Fruit fly (Drosophila melanogaster): ENCODE measurements around the gene dsh.

dm6 chrX:11370792-11371191 is 15.1 kb downstream of the dsh start:
- no peak for TF ChIP-seq ttk (optimal IDR thresholded peaks at IDR 0.05)
- TF ChIP-seq h (optimal IDR thresholded peaks at IDR 0.05), result no peak
- TF ChIP-seq Sin3A (optimal IDR thresholded peaks at IDR 0.05), result no peak
- TF ChIP-seq Myc (optimal IDR thresholded peaks at IDR 0.05), result no peak
- no peak for TF ChIP-seq psq (optimal IDR thresholded peaks at IDR 0.05)
